Comparison of ENCODE assay signal across 1 fruit fly cellular context in genomic region chr2L:2759654-2760053, dm6.
TF ChIP-seq lines count a peak whose summit lies in the region.

HemK2 (minus strand) TSS chr2L:2759677.
Snapin (minus strand) TSS chr2L:2759677.
Tnpo-SR (plus strand) TSS chr2L:2759924.

TF ChIP-seq in whole organism, embryonic, 481 proteins besides CTCF, POLR2A, EP300 and RAD21 (continued from another document):
- TF ChIP-seq Fer2 (tag; optimal IDR thresholded peaks at IDR 0.05; lab: Kevin White, UChicago) (peak; percentile 91), C15 (GFP tag; IDR thresholded peaks at IDR 0.05; lab: Robert Waterston, UW) (peak; percentile 59; the same call in 1 of the 3 replicates), CG1024 (GFP tag; IDR thresholded peaks at IDR 0.05; lab: Robert Waterston, UW) (peak; percentile 81), dimm (GFP tag; IDR thresholded peaks at IDR 0.05; lab: Robert Waterston, UW) (peak; percentile 72), gcm2 (GFP tag; optimal IDR thresholded peaks at IDR 0.05; lab: Kevin White, UChicago) (peak; percentile 74), CG3407 (GFP tag; optimal IDR thresholded peaks at IDR 0.05; lab: Kevin White, UChicago) (peak; percentile 69), ro (GFP tag; IDR thresholded peaks at IDR 0.05; lab: Robert Waterston, UW) (peak; percentile 60), Dp (GFP tag; optimal IDR thresholded peaks at IDR 0.05; lab: Kevin White, UChicago) (peak; percentile 43), Adf1 (GFP tag; IDR thresholded peaks at IDR 0.05; lab: Robert Waterston, UW) (peak; percentile 75), exex (tag; optimal IDR thresholded peaks at IDR 0.05; lab: Kevin White, UChicago) (peak; percentile 81), CG12299 (tag; optimal IDR thresholded peaks at IDR 0.05; lab: Kevin White, UChicago) (peak; percentile 90), MESR4 (GFP tag; optimal IDR thresholded peaks at IDR 0.05; lab: Kevin White, UChicago) (peak; percentile 47), NFAT (GFP tag; IDR thresholded peaks at IDR 0.05; lab: Robert Waterston, UW) (peak; percentile 94), Max (GFP tag; optimal IDR thresholded peaks at IDR 0.05; lab: Kevin White, UChicago) (peak; percentile 91), CG13424 (tag; optimal IDR thresholded peaks at IDR 0.05; lab: Kevin White, UChicago) (peak; percentile 94), Ada2b (GFP tag; IDR thresholded peaks at IDR 0.05; lab: Robert Waterston, UW) (peak; percentile 91), kay (GFP tag; optimal IDR thresholded peaks at IDR 0.05; lab: Kevin White, UChicago) (peak; percentile 64), Ssrp (tag; optimal IDR thresholded peaks at IDR 0.05; lab: Kevin White, UChicago) (peak; percentile 92), croc (GFP tag; conservative IDR thresholded peaks at IDR 0.05; lab: Robert Waterston, UW) (peak; percentile 91), CG18599 (GFP tag; optimal IDR thresholded peaks at IDR 0.05; lab: Kevin White, UChicago) (peak; percentile 94), CG18476 (GFP tag; optimal IDR thresholded peaks at IDR 0.05; lab: Kevin White, UChicago) (peak; percentile 89), CG9215 (GFP tag; IDR thresholded peaks at IDR 0.05; lab: Robert Waterston, UW) (peak; percentile 93), CG7745 (tag; optimal IDR thresholded peaks at IDR 0.05; lab: Kevin White, UChicago) (peak; percentile 54), Sin3A (optimal IDR thresholded peaks at IDR 0.05; lab: Kevin White, UChicago) (peak; percentile 82), bcd (GFP tag; optimal IDR thresholded peaks at IDR 0.05; lab: Kevin White, UChicago) (peak; percentile 91), CG6813 (GFP tag; optimal IDR thresholded peaks at IDR 0.05; lab: Kevin White, UChicago) (peak; percentile 73), wdn (GFP tag; IDR thresholded peaks at IDR 0.05; lab: Robert Waterston, UW) (peak; percentile 91), Mad (GFP tag; optimal IDR thresholded peaks at IDR 0.05; lab: Kevin White, UChicago) (peak; percentile 67), Lhr (GFP tag; optimal IDR thresholded peaks at IDR 0.05; lab: Kevin White, UChicago) (peak; percentile 82), CG11093 (GFP tag; IDR thresholded peaks at IDR 0.05; lab: Robert Waterston, UW) (peak; percentile 91), CG17912 (GFP tag; optimal IDR thresholded peaks at IDR 0.05; lab: Kevin White, UChicago) (peak; percentile 62), CG4617 (GFP tag; optimal IDR thresholded peaks at IDR 0.05; lab: Kevin White, UChicago; ENCODE audit: borderline replicate concordance) (peak; percentile 89), mam (GFP tag; optimal IDR thresholded peaks at IDR 0.05; lab: Kevin White, UChicago) (peak; percentile 91), CG43689 (GFP tag; IDR thresholded peaks at IDR 0.05; lab: Robert Waterston, UW) (peak; percentile 79), CG17385 (GFP tag; optimal IDR thresholded peaks at IDR 0.05; lab: Kevin White, UChicago) (peak; percentile 84), CG3838 (GFP tag; optimal IDR thresholded peaks at IDR 0.05; lab: Kevin White, UChicago) (peak; percentile 80), CG1529 (GFP tag; optimal IDR thresholded peaks at IDR 0.05; lab: Kevin White, UChicago) (peak; percentile 71), CG13775 (GFP tag; optimal IDR thresholded peaks at IDR 0.05; lab: Kevin White, UChicago) (peak; percentile 93), Ravus (GFP tag; IDR thresholded peaks at IDR 0.05; lab: Robert Waterston, UW) (peak; percentile 81), CG30431 (GFP tag; optimal IDR thresholded peaks at IDR 0.05; lab: Kevin White, UChicago) (peak; percentile 81), prd (optimal IDR thresholded peaks at IDR 0.05; lab: Kevin White, UChicago) (no peak), prd (GFP tag; IDR thresholded peaks at IDR 0.05; lab: Robert Waterston, UW) (peak; percentile 97)
TF ChIP-seq in whole organism, embryonic: peak in this region for 445.
